Worm (Caenorhabditis elegans) whole organism, dauer: ENCODE data around the gene osm-6.

Experiments
- unc-62 ChIP-seq: sonication (generic microtip); optimal IDR thresholded peaks from 2 replicates; lab custom pipeline; 2017; ENCODE audit warnings: missing biosample characterization, missing genetic modification reagents, missing genetic modification characterization

osm-6 gene

ce11 chrV:11875060-11875459 lies 52.2 kb downstream of the osm-6 start, which contains the start of gene sulp-4:
sulp-4 (plus strand) TSS chrV:11875360.
- no peak for TF ChIP-seq unc-62
